Worm (Caenorhabditis elegans) whole organism, L1 larva: ENCODE data around the gene his-3.
A peak's percentile ranks its signal among the peaks of the same experiment; 100 is the strongest.

Source experiments
- C16A3.4 ChIP-seq: fragments of 150-350 bp; optimal IDR thresholded peaks from 2 replicates; lab custom pipeline; 2014; ENCODE audit warnings: missing biosample characterization, missing genetic modification characterization
- aha-1 ChIP-seq: fragments of 150-350 bp; optimal IDR thresholded peaks from 2 replicates; lab custom pipeline; 2014; ENCODE audit warnings: missing biosample characterization, missing genetic modification characterization
- blmp-1 ChIP-seq: fragments of 150-350 bp; optimal IDR thresholded peaks from 2 replicates; lab custom pipeline; 2014; ENCODE audit warnings: missing biosample characterization, missing genetic modification characterization
- ceh-63 ChIP-seq: fragments of 200-800 bp; sonication (Bioruptor generic); optimal IDR thresholded peaks from 2 replicates; lab custom pipeline; 2018; ENCODE audit warnings: mild to moderate bottlenecking, missing genetic modification characterization, missing compliant biosample characterization
- ceh-88 ChIP-seq: fragments of 200-800 bp; sonication (Bioruptor generic); IDR thresholded peaks from 2 replicates; pipeline ENCODE4 v1.3.6; 2022; ENCODE audit warnings: missing genetic modification characterization, missing compliant biosample characterization
- efl-1 ChIP-seq, 4 experiments: fragments of 150-350 bp; optimal IDR thresholded peaks in 3 of 4; peaks in 1 of 4; 1 replicate in 1 of 4; 2 replicates in 3 of 4; lab custom pipeline; 2014; ENCODE audit warnings: missing biosample characterization in 2 of 4, missing genetic modification characterization in 2 of 4, missing genetic modification reagents in 2 of 4
- elt-2 ChIP-seq: sonication (generic microtip); optimal IDR thresholded peaks from 2 replicates; lab custom pipeline; 2016; ENCODE audit warnings: missing genetic modification characterization, mild to moderate bottlenecking, inconsistent platforms, missing compliant biosample characterization, missing genetic modification reagents
- grh-1 ChIP-seq: fragments of 200-800 bp; sonication (Bioruptor generic); IDR thresholded peaks from 2 replicates; pipeline ENCODE4 v1.3.6; 2022; ENCODE audit warnings: missing genetic modification reagents, missing genetic modification characterization, missing compliant biosample characterization
- hlh-17 ChIP-seq: fragments of 200-800 bp; sonication (Bioruptor generic); optimal IDR thresholded peaks from 2 replicates; lab custom pipeline; 2018; ENCODE audit warnings: missing genetic modification characterization, mild to moderate bottlenecking, missing compliant biosample characterization, moderate library complexity, borderline replicate concordance
- isw-1 ChIP-seq: fragments of 200-800 bp; sonication (Bioruptor generic); IDR thresholded peaks from 2 replicates; pipeline ENCODE4 v1.3.6; 2022; ENCODE audit warnings: missing genetic modification characterization, missing compliant biosample characterization
- jun-1 ChIP-seq: fragments of 150-350 bp; optimal IDR thresholded peaks from 2 replicates; lab custom pipeline; 2014; ENCODE audit warnings: missing biosample characterization, missing genetic modification reagents, missing genetic modification characterization
- lir-3 ChIP-seq: sonication (generic microtip); optimal IDR thresholded peaks from 2 replicates; lab custom pipeline; 2016; ENCODE audit warnings: mild to moderate bottlenecking, missing genetic modification characterization, moderate library complexity, missing compliant biosample characterization; ENCODE audit not compliant: poor library complexity
- mab-9 ChIP-seq: fragments of 200-800 bp; sonication (Bioruptor generic); IDR thresholded peaks from 2 replicates; pipeline ENCODE4 v1.3.6; 2022; ENCODE audit warnings: missing genetic modification reagents, missing genetic modification characterization, missing compliant biosample characterization
- mdl-1 ChIP-seq, 2 experiments: fragments of 150-350 bp; optimal IDR thresholded peaks; 2 replicates each; lab custom pipeline; 2014 to 2017; ENCODE audit warnings: missing biosample characterization in 2 of 2, missing genetic modification characterization in 2 of 2, inconsistent platforms in 1 of 2
- nhr-11 ChIP-seq: fragments of 150-350 bp; optimal IDR thresholded peaks from 2 replicates; lab custom pipeline; 2014; ENCODE audit warnings: missing biosample characterization, missing genetic modification characterization
- nhr-19 ChIP-seq: fragments of 200-800 bp; sonication (Bioruptor generic); conservative IDR thresholded peaks from 2 replicates; pipeline ENCODE4 v1.3.6; 2022; ENCODE audit warnings: missing genetic modification characterization, missing compliant biosample characterization
- nhr-20 ChIP-seq: sonication (generic microtip); optimal IDR thresholded peaks from 2 replicates; lab custom pipeline; 2016; ENCODE audit warnings: mild to moderate bottlenecking, missing genetic modification characterization, missing compliant biosample characterization
- nhr-237 ChIP-seq: fragments of 150-350 bp; optimal IDR thresholded peaks from 2 replicates; lab custom pipeline; 2014; ENCODE audit warnings: missing biosample characterization, missing genetic modification characterization
- nhr-47 ChIP-seq: sonication (generic microtip); optimal IDR thresholded peaks from 2 replicates; lab custom pipeline; 2016; ENCODE audit warnings: mild to moderate bottlenecking, missing genetic modification characterization, moderate library complexity, missing compliant biosample characterization
- nhr-77 ChIP-seq: fragments of 150-350 bp; optimal IDR thresholded peaks from 2 replicates; lab custom pipeline; 2014; ENCODE audit warnings: missing biosample characterization, missing genetic modification characterization
- nhr-84 ChIP-seq: sonication (generic microtip); optimal IDR thresholded peaks from 2 replicates; lab custom pipeline; 2017; ENCODE audit warnings: missing biosample characterization, missing genetic modification characterization
- nhr-85 ChIP-seq: sonication (generic microtip); peaks from one replicate; lab custom pipeline; 2016; ENCODE audit warnings: missing genetic modification characterization, inconsistent platforms, missing compliant biosample characterization
- nhr-90 ChIP-seq: sonication (generic microtip); optimal IDR thresholded peaks from 2 replicates; lab custom pipeline; 2016; ENCODE audit warnings: mild to moderate bottlenecking, missing genetic modification characterization, missing compliant biosample characterization; ENCODE audit not compliant: poor library complexity
- pqm-1 ChIP-seq: sonication (generic microtip); optimal IDR thresholded peaks from 3 replicates; lab custom pipeline; 2017; ENCODE audit warnings: missing biosample characterization, missing genetic modification characterization
- rnt-1 ChIP-seq: sonication (generic microtip); optimal IDR thresholded peaks from 2 replicates; lab custom pipeline; 2016; ENCODE audit warnings: mild to moderate bottlenecking, missing genetic modification characterization, moderate library complexity, missing compliant biosample characterization
- sptf-1 ChIP-seq: fragments of 150-350 bp; optimal IDR thresholded peaks from 2 replicates; lab custom pipeline; 2014; ENCODE audit warnings: missing biosample characterization, missing genetic modification characterization
- tbx-2 ChIP-seq: sonication (generic microtip); optimal IDR thresholded peaks from 2 replicates; lab custom pipeline; 2016; ENCODE audit warnings: missing genetic modification characterization, missing compliant biosample characterization
- tlp-1 ChIP-seq: fragments of 150-350 bp; optimal IDR thresholded peaks from 2 replicates; lab custom pipeline; 2014; ENCODE audit warnings: missing biosample characterization, missing genetic modification characterization
- unc-30 ChIP-seq: sonication (generic microtip); optimal IDR thresholded peaks from 2 replicates; lab custom pipeline; 2017; ENCODE audit warnings: missing biosample characterization, missing genetic modification characterization
- unc-86 ChIP-seq: sonication (generic microtip); optimal IDR thresholded peaks from 2 replicates; lab custom pipeline; 2016; ENCODE audit warnings: missing genetic modification characterization, missing compliant biosample characterization
- ztf-11 ChIP-seq, 2 experiments: sonication (generic microtip); optimal IDR thresholded peaks; 2 replicates each; lab custom pipeline; 2016 to 2017; ENCODE audit warnings: missing genetic modification characterization in 2 of 2, missing biosample characterization in 1 of 2, missing compliant biosample characterization in 1 of 2
- ztf-4 ChIP-seq: fragments of 150-350 bp; optimal IDR thresholded peaks from 2 replicates; lab custom pipeline; 2014; ENCODE audit warnings: missing biosample characterization, missing genetic modification characterization

his-3 gene

ce11 chrV:16061993-16062392 lies 21.4 kb downstream of the his-3 start, which contains the start of gene fbxa-100 (continued):
- no peak for TF ChIP-seq unc-86 (tag; lab: Kevin White, UChicago)
- TF ChIP-seq ceh-63: no peak
- TF ChIP-seq C16A3.4: no peak

DNA sequence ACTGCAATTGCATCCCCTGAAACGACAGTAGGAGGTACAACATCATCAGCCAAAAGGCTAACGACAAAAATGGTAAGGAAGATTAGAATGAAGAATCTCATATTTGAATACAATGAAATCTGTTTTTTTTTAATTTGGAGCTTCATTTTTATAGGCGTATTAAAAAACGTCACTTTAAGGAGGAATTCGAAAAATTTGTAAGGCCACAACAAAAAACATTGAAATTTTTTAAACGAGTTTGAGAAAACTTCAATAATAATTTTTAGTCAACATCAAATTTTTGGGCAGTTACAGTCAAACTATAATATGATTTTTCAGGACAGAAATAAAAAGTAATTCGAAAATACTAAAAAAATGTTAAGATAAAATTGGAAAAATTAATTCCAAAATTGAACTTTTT lies 22.2 kb downstream of the his-3 start, which contains the start of gene F14H3.14:
TSS of gene F14H3.14 (minus strand) at position 101 of the 400 bp plus-strand sequence.
- TF ChIP-seq unc-30 (no peak), hlh-17 (GFP tag; lab: Kevin White, UChicago) (no peak), nhr-47 (tag; lab: Kevin White, UChicago) (no peak), nhr-19 (GFP tag; lab: Robert Waterston, UW) (no peak), nhr-90 (tag; lab: Kevin White, UChicago) (no peak), ztf-11 (tag; optimal IDR thresholded peaks at IDR 0.05; lab: Kevin White, UChicago) (no peak), nhr-11 (tag; lab: Kevin White, UChicago) (no peak), grh-1 (GFP tag; lab: Robert Waterston, UW) (no peak), efl-1 (optimal IDR thresholded peaks at IDR 0.05; lab: Kevin White, UChicago) (no peak), efl-1 (GFP tag; optimal IDR thresholded peaks at IDR 0.05 in 1 of 2; lab: Kevin White, UChicago) (no peak), nhr-237 (no peak), ceh-88 (GFP tag; lab: Robert Waterston, UW) (no peak), elt-2 (tag; lab: Kevin White, UChicago) (no peak), isw-1 (no peak), mdl-1 (tag; optimal IDR thresholded peaks at IDR 0.05; lab: Kevin White, UChicago) (no peak), lir-3 (no peak), blmp-1 (tag; lab: Kevin White, UChicago) (no peak), nhr-85 (tag; lab: Kevin White, UChicago) (no peak), aha-1 (tag; lab: Kevin White, UChicago) (no peak)
- TF ChIP-seq, all 84 proteins: peak for 0

DNA sequence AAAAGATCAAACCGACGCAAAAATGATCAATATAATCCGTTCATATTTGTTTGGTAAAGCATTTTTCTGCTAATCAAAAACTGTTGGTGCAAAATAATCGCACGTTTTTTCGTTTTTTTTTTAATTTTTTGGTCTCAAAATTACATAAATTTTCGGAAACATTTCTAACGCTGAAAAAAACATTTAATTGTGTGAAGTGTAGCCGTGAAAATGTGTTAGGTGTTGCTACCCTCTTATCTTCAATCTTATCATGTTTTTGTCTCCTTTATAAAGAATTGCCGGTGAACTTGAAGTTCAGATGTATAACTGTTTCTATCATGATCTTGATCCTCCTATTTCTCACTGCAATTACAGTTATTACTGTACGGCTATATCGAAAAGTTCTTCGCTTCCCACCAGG lies 28.3 kb downstream of the his-3 start, which contains the start of gene cyp-35D1:
TSS of gene cyp-35D1 (plus strand) at position 301 of the 400 bp plus-strand sequence.
- no peak for TF ChIP-seq jun-1
- no peak for TF ChIP-seq nhr-20

- TF ChIP-seq elt-2 (tag; lab: Kevin White, UChicago): peak; percentile 36
- no peak for TF ChIP-seq efl-1 (optimal IDR thresholded peaks at IDR 0.05; lab: Kevin White, UChicago)
- peak in 1 of 2 experiments; percentile 34 for TF ChIP-seq efl-1 (GFP tag; optimal IDR thresholded peaks at IDR 0.05 in 1 of 2; lab: Kevin White, UChicago)
- TF ChIP-seq ztf-4 (tag; lab: Kevin White, UChicago): no peak
These were observed 30.6 kb downstream of the his-3 start, which contains the start of gene nhr-176 for ce11 chrV:16071167-16071566. Gene nhr-176, plus strand, starts transcription at chrV:16071325.

DNA sequence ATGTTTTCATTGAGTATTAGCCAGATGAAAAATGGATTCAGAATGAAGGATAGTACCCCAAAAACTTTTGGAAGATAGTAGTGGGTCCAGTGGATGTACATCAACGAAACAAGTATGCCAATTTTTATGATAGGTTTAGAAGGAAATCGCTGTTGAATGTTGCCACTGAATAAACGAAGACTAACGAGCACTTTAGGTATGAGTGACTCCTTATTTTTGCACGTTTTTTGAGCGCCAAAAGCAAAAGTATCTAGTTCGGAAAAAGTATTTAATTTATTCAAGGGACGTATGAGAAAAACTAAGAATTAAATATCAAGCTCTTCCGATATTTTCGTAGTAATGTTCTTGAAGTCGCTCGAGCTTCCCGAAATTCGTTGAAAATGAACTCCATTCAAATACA lies 33.2 kb downstream of the his-3 start, which contains the start of gene srj-10:
TSS of gene srj-10 (minus strand) at position 101 of the 400 bp plus-strand sequence.
- no peak for TF ChIP-seq tbx-2 (tag; lab: Kevin White, UChicago)
- TF ChIP-seq nhr-47 (tag; lab: Kevin White, UChicago): no peak
- no peak for TF ChIP-seq mab-9 (GFP tag; lab: Robert Waterston, UW)
- TF ChIP-seq tlp-1 (tag; lab: Kevin White, UChicago): no peak
- no peak for TF ChIP-seq ceh-63
- TF ChIP-seq nhr-90 (tag; lab: Kevin White, UChicago): no peak
- TF ChIP-seq grh-1 (GFP tag; lab: Robert Waterston, UW): no peak
- no peak for TF ChIP-seq nhr-84 (tag; lab: Kevin White, UChicago)
- no peak for TF ChIP-seq rnt-1 (tag; lab: Kevin White, UChicago)
- no peak for TF ChIP-seq hlh-17 (GFP tag; lab: Kevin White, UChicago)
- TF ChIP-seq pqm-1 (tag; lab: Kevin White, UChicago): no peak
- TF ChIP-seq sptf-1 (tag; lab: Kevin White, UChicago): no peak
- TF ChIP-seq unc-86 (tag; lab: Kevin White, UChicago): no peak
- TF ChIP-seq efl-1 (optimal IDR thresholded peaks at IDR 0.05; lab: Kevin White, UChicago): no peak
- TF ChIP-seq efl-1 (GFP tag; optimal IDR thresholded peaks at IDR 0.05 in 1 of 2; lab: Kevin White, UChicago): no peak
- TF ChIP-seq nhr-77: no peak
